Worm (Caenorhabditis elegans) whole organism, mixed stage, embryonic: ENCODE data around the gene C03C10.5.

Experiments
- ceh-39 ChIP-seq: fragments of 150-350 bp; optimal IDR thresholded peaks from 2 replicates; lab custom pipeline; 2014; ENCODE audit warnings: missing biosample characterization, missing genetic modification characterization
- lin-13 ChIP-seq: fragments of 150-350 bp; optimal IDR thresholded peaks from 2 replicates; lab custom pipeline; 2014; ENCODE audit warnings: missing biosample characterization, missing genetic modification characterization
- lsy-2 ChIP-seq: fragments of 150-350 bp; optimal IDR thresholded peaks from 2 replicates; lab custom pipeline; 2014; ENCODE audit warnings: missing biosample characterization, missing genetic modification characterization
- mep-1 ChIP-seq: fragments of 150-350 bp; optimal IDR thresholded peaks from 2 replicates; lab custom pipeline; 2017; ENCODE audit warnings: missing biosample characterization, missing genetic modification reagents, missing genetic modification characterization, inconsistent platforms
- mls-2 ChIP-seq: sonication (generic microtip); optimal IDR thresholded peaks from 2 replicates; lab custom pipeline; 2016; ENCODE audit warnings: mild to moderate bottlenecking, missing genetic modification characterization, moderate library complexity, missing compliant biosample characterization
- sem-2 ChIP-seq: fragments of 200-800 bp; sonication (Bioruptor generic); optimal IDR thresholded peaks from 2 replicates; lab custom pipeline; 2018; ENCODE audit warnings: mild to moderate bottlenecking, missing genetic modification characterization, missing compliant biosample characterization
- ztf-11 ChIP-seq: fragments of 150-350 bp; optimal IDR thresholded peaks from 2 replicates; lab custom pipeline; 2014; ENCODE audit warnings: missing biosample characterization, missing genetic modification characterization

DNA sequence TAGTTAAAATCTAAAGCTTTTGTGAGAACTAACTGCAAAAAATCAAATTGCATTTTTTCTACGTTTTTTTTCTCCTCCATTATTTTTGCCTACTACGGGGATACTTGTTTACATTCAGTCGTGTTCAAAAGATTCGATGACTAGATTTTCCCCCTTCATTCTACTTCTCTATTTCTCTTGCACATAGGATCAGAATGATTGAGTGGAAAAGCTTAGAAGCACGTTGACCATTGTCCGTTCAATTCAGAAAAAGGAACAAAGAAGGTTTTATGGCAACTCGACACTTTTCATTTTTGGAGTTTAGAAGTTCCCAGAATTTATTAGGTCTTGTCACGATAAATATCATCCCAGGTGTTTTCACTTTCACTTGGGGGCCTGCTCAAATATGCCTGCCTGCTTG, 45.3 kb upstream of the C03C10.5 start:
- TF ChIP-seq ztf-11 (tag; lab: Kevin White, UChicago) (no peak), lin-13 (tag; lab: Kevin White, UChicago) (no peak), lsy-2 (tag; lab: Kevin White, UChicago) (no peak), mep-1 (tag; lab: Kevin White, UChicago) (no peak), mls-2 (no peak), sem-2 (no peak), ceh-39 (no peak)
